Fruit fly (Drosophila melanogaster) whole organism, embryonic: ENCODE measurements around the gene CG32121.

Experiments used
- Abd-B ChIP-seq: fragments of 200-800 bp; sonication (Bioruptor generic); optimal IDR thresholded peaks from 2 replicates; lab custom pipeline; 2018; ENCODE audit warnings: missing biosample characterization, mild to moderate bottlenecking, missing genetic modification characterization, moderate library complexity
- CG1024 ChIP-seq: fragments of 200-800 bp; sonication (Bioruptor generic); IDR thresholded peaks from 2 replicates; pipeline ENCODE4 v1.3.6; 2022; ENCODE audit warnings: missing biosample characterization, missing genetic modification characterization
- CG10274 ChIP-seq: fragments of 200-800 bp; sonication (Bioruptor generic); optimal IDR thresholded peaks from 3 replicates; lab custom pipeline; 2017; ENCODE audit warnings: missing biosample characterization, mild to moderate bottlenecking, missing genetic modification characterization
- CG11247 ChIP-seq: fragments of 200-800 bp; sonication (Bioruptor generic); IDR thresholded peaks from 2 replicates; pipeline ENCODE4 v1.3.6; 2022; ENCODE audit warnings: missing biosample characterization, missing genetic modification characterization
- CG11456 ChIP-seq: fragments of 200-800 bp; sonication (Bioruptor generic); IDR thresholded peaks from 3 replicates; pipeline ENCODE4 v1.3.6; 2022; ENCODE audit warnings: missing biosample characterization, missing genetic modification characterization
- CG11723 ChIP-seq: fragments of 200-800 bp; sonication (Bioruptor generic); optimal IDR thresholded peaks from 2 replicates; lab custom pipeline; 2017; ENCODE audit warnings: missing biosample characterization, mild to moderate bottlenecking, missing genetic modification characterization
- CG12071 ChIP-seq: fragments of 200-800 bp; sonication (Bioruptor generic); optimal IDR thresholded peaks from 3 replicates; lab custom pipeline; 2018; ENCODE audit warnings: missing biosample characterization, mild to moderate bottlenecking, missing genetic modification characterization
- CG12104 ChIP-seq: fragments of 200-800 bp; sonication (Bioruptor generic); optimal IDR thresholded peaks from 3 replicates; lab custom pipeline; 2016; ENCODE audit warnings: missing biosample characterization, missing genetic modification characterization
- CG13624 ChIP-seq: fragments of 200-800 bp; sonication (Bioruptor generic); optimal IDR thresholded peaks from 2 replicates; lab custom pipeline; 2016; ENCODE audit warnings: missing biosample characterization, missing genetic modification characterization
- CG14667 ChIP-seq: fragments of 200-800 bp; sonication (Bioruptor generic); IDR thresholded peaks from 2 replicates; pipeline ENCODE4 v1.3.6; 2022; ENCODE audit warnings: missing biosample characterization, missing genetic modification characterization
- CG14710 ChIP-seq: fragments of 200-800 bp; sonication (Bioruptor generic); optimal IDR thresholded peaks from 3 replicates; lab custom pipeline; 2019; ENCODE audit warnings: missing biosample characterization, mild to moderate bottlenecking, missing genetic modification characterization, moderate library complexity
- CG16815 ChIP-seq: fragments of 200-800 bp; sonication (Bioruptor generic); optimal IDR thresholded peaks from 3 replicates; lab custom pipeline; 2017; ENCODE audit warnings: missing biosample characterization, mild to moderate bottlenecking, missing genetic modification characterization
- CG17328 ChIP-seq: fragments of 200-800 bp; sonication (Bioruptor generic); IDR thresholded peaks from 2 replicates; pipeline ENCODE4 v1.3.6; 2022; ENCODE audit warnings: missing biosample characterization, missing genetic modification characterization
- CG31224 ChIP-seq: fragments of 200-800 bp; sonication (Bioruptor generic); IDR thresholded peaks from 2 replicates; pipeline ENCODE4 v1.3.6; 2022; ENCODE audit warnings: missing biosample characterization, missing genetic modification characterization
- CG31441 ChIP-seq: fragments of 200-800 bp; sonication (Bioruptor generic); IDR thresholded peaks from 2 replicates; pipeline ENCODE4 v1.3.6; 2022; ENCODE audit warnings: missing biosample characterization, missing genetic modification characterization
- CG43689 ChIP-seq: fragments of 200-800 bp; sonication (Bioruptor generic); IDR thresholded peaks from 2 replicates; pipeline ENCODE4 v1.3.6; 2022; ENCODE audit warnings: missing biosample characterization, missing genetic modification characterization
- CG4820 ChIP-seq: fragments of 200-800 bp; sonication (Bioruptor generic); optimal IDR thresholded peaks from 3 replicates; lab custom pipeline; 2016; ENCODE audit warnings: missing biosample characterization, missing genetic modification characterization
- CG6791 ChIP-seq: fragments of 200-800 bp; sonication (Bioruptor generic); IDR thresholded peaks from 3 replicates; pipeline ENCODE4 v1.3.6; 2022; ENCODE audit warnings: missing biosample characterization, missing genetic modification characterization; ENCODE audit not compliant: partially characterized antibody
- CG8359 ChIP-seq: fragments of 200-800 bp; sonication (Bioruptor generic); optimal IDR thresholded peaks from 2 replicates; lab custom pipeline; 2017; ENCODE audit warnings: missing biosample characterization, mild to moderate bottlenecking, missing genetic modification characterization, borderline replicate concordance
- Dp ChIP-seq: fragments of 200-800 bp; sonication (Bioruptor generic); optimal IDR thresholded peaks from 2 replicates; lab custom pipeline; 2018; ENCODE audit warnings: missing biosample characterization, mild to moderate bottlenecking, missing genetic modification characterization, moderate library complexity
- Dref ChIP-seq: fragments of 200-800 bp; sonication (Bioruptor generic); IDR thresholded peaks from 2 replicates; pipeline ENCODE4 v1.3.6; 2022; ENCODE audit warnings: missing biosample characterization, missing genetic modification characterization
- E2f2 ChIP-seq: fragments of 200-800 bp; sonication (Bioruptor generic); IDR thresholded peaks from 2 replicates; pipeline ENCODE4 v1.3.6; 2022; ENCODE audit warnings: missing biosample characterization, missing genetic modification characterization
- Ets65A ChIP-seq: fragments of 200-800 bp; sonication (Bioruptor generic); peaks from one replicate; lab custom pipeline; 2016; ENCODE audit warnings: missing biosample characterization, missing genetic modification characterization
- Ets97D ChIP-seq: fragments of 200-800 bp; sonication (Bioruptor generic); optimal IDR thresholded peaks from 3 replicates; lab custom pipeline; 2016; ENCODE audit warnings: missing biosample characterization, missing genetic modification characterization
- Lhr ChIP-seq: fragments of 200-800 bp; sonication (Bioruptor generic); optimal IDR thresholded peaks from 3 replicates; lab custom pipeline; 2017; ENCODE audit warnings: mild to moderate bottlenecking, missing biosample characterization, missing genetic modification reagents, missing genetic modification characterization
- MBD-R2 ChIP-seq: fragments of 200-800 bp; sonication (Bioruptor generic); IDR thresholded peaks from 2 replicates; pipeline ENCODE4 v1.3.6; 2022; ENCODE audit warnings: missing biosample characterization, missing genetic modification characterization
- Mad ChIP-seq: fragments of 200-800 bp; sonication (Bioruptor generic); optimal IDR thresholded peaks from 2 replicates; lab custom pipeline; 2016; ENCODE audit warnings: missing biosample characterization, missing genetic modification characterization
- Nf-YC ChIP-seq: fragments of 200-800 bp; optimal IDR thresholded peaks from 3 replicates; lab custom pipeline; 2019; ENCODE audit warnings: missing biosample characterization, mild to moderate bottlenecking, missing genetic modification characterization, moderate library complexity
- Opbp ChIP-seq: fragments of 200-800 bp; sonication (Bioruptor generic); IDR thresholded peaks from 3 replicates; pipeline ENCODE4 v1.3.6; 2022; ENCODE audit warnings: missing biosample characterization, missing genetic modification characterization; ENCODE audit not compliant: partially characterized antibody
- Optix ChIP-seq: fragments of 200-800 bp; sonication (Bioruptor generic); IDR thresholded peaks from 3 replicates; pipeline ENCODE4 v1.3.6; 2022; ENCODE audit warnings: missing biosample characterization, missing genetic modification characterization
- Trl ChIP-seq, 3 experiments: fragments of >200 bp in 2 of 3; fragments of 200-800 bp in 1 of 3; sonication (Bioruptor generic) in 1 of 3; optimal IDR thresholded peaks; 2 replicates in 1 of 3; 3 replicates in 2 of 3; lab custom pipeline; 2016 to 2017; ENCODE audit warnings: missing biosample characterization in 1 of 3, missing genetic modification characterization in 1 of 3
- amos ChIP-seq: fragments of 200-800 bp; sonication (Bioruptor generic); IDR thresholded peaks from 2 replicates; pipeline ENCODE4 v1.3.6; 2022; ENCODE audit warnings: missing biosample characterization, missing genetic modification characterization; ENCODE audit not compliant: partially characterized antibody
- bowl ChIP-seq: fragments of 200-800 bp; sonication (Bioruptor generic); IDR thresholded peaks from 2 replicates; pipeline ENCODE4 v1.3.6; 2022; ENCODE audit warnings: missing biosample characterization, missing genetic modification characterization
- cg ChIP-seq: fragments of 200-800 bp; sonication (Bioruptor generic); optimal IDR thresholded peaks from 3 replicates; lab custom pipeline; 2019; ENCODE audit warnings: missing biosample characterization, mild to moderate bottlenecking, missing genetic modification characterization, moderate library complexity
- chm ChIP-seq: fragments of 200-800 bp; sonication (Bioruptor generic); IDR thresholded peaks from 2 replicates; pipeline ENCODE4 v1.3.6; 2022; ENCODE audit warnings: missing biosample characterization, missing genetic modification characterization
- ems ChIP-seq: fragments of 200-800 bp; sonication (Bioruptor generic); optimal IDR thresholded peaks from 3 replicates; lab custom pipeline; 2016; ENCODE audit warnings: missing biosample characterization, missing genetic modification characterization
- eve ChIP-seq, 2 experiments: fragments of >200 bp; optimal IDR thresholded peaks; 2 replicates each; lab custom pipeline; 2017; ENCODE audit warnings: missing biosample characterization in 2 of 2, missing genetic modification characterization in 2 of 2
- fu2 ChIP-seq: fragments of 200-800 bp; sonication (Bioruptor generic); optimal IDR thresholded peaks from 2 replicates; lab custom pipeline; 2016; ENCODE audit warnings: missing biosample characterization, missing genetic modification characterization
- gce ChIP-seq: fragments of 200-800 bp; sonication (Bioruptor generic); IDR thresholded peaks from 3 replicates; pipeline ENCODE4 v1.3.6; 2022; ENCODE audit warnings: missing biosample characterization, missing genetic modification characterization
- hth ChIP-seq: fragments of >200 bp; optimal IDR thresholded peaks from 2 replicates; lab custom pipeline; 2017; ENCODE audit warnings: inconsistent platforms
- nau ChIP-seq: fragments of 200-800 bp; sonication (Bioruptor generic); optimal IDR thresholded peaks from 3 replicates; lab custom pipeline; 2017; ENCODE audit warnings: missing biosample characterization, mild to moderate bottlenecking, missing genetic modification characterization, missing genetic modification reagents
- nerfin-2 ChIP-seq: fragments of 200-800 bp; sonication (Bioruptor generic); IDR thresholded peaks from 2 replicates; pipeline ENCODE4 v1.3.6; 2022; ENCODE audit warnings: missing biosample characterization, missing genetic modification characterization; ENCODE audit not compliant: partially characterized antibody
- prd ChIP-seq, 3 experiments: fragments of >200 bp in 2 of 3; fragments of 200-800 bp in 1 of 3; sonication (Bioruptor generic) in 1 of 3; optimal IDR thresholded peaks in 2 of 3; IDR thresholded peaks in 1 of 3; 2 replicates in 2 of 3; 3 replicates in 1 of 3; pipeline versions ENCODE4 v1.3.6 to Lab custom; 2017 to 2022; ENCODE audit warnings: missing biosample characterization in 1 of 3, missing genetic modification characterization in 1 of 3
- pzg ChIP-seq: fragments of 200-800 bp; sonication (Bioruptor generic); optimal IDR thresholded peaks from 3 replicates; lab custom pipeline; 2018; ENCODE audit warnings: missing biosample characterization, mild to moderate bottlenecking, missing genetic modification characterization, moderate library complexity
- ranshi ChIP-seq: fragments of 200-800 bp; sonication (Bioruptor generic); IDR thresholded peaks from 2 replicates; pipeline ENCODE4 v1.3.6; 2022; ENCODE audit warnings: missing biosample characterization, missing genetic modification characterization
- sd ChIP-seq: fragments of 200-800 bp; sonication (Bioruptor generic); optimal IDR thresholded peaks from 3 replicates; lab custom pipeline; 2018; ENCODE audit warnings: missing biosample characterization, mild to moderate bottlenecking, missing genetic modification characterization, moderate library complexity
- ssp ChIP-seq: fragments of 200-800 bp; sonication (Bioruptor generic); IDR thresholded peaks from 2 replicates; pipeline ENCODE4 v1.3.6; 2022; ENCODE audit warnings: missing biosample characterization, missing genetic modification characterization
- stc ChIP-seq: fragments of 200-800 bp; sonication (Bioruptor generic); IDR thresholded peaks from 2 replicates; pipeline ENCODE4 v1.3.6; 2022; ENCODE audit warnings: missing biosample characterization, missing genetic modification characterization
- stwl ChIP-seq: fragments of 200-800 bp; sonication (Bioruptor generic); optimal IDR thresholded peaks from 3 replicates; lab custom pipeline; 2018; ENCODE audit warnings: missing biosample characterization, mild to moderate bottlenecking, missing genetic modification characterization, moderate library complexity
- vvl ChIP-seq: fragments of 200-800 bp; sonication (Bioruptor generic); IDR thresholded peaks from 2 replicates; pipeline ENCODE4 v1.3.6; 2022; ENCODE audit warnings: missing biosample characterization, missing genetic modification characterization
- yki ChIP-seq: fragments of >200 bp; optimal IDR thresholded peaks from 3 replicates; lab custom pipeline; 2018

The CG32121 gene

DNA sequence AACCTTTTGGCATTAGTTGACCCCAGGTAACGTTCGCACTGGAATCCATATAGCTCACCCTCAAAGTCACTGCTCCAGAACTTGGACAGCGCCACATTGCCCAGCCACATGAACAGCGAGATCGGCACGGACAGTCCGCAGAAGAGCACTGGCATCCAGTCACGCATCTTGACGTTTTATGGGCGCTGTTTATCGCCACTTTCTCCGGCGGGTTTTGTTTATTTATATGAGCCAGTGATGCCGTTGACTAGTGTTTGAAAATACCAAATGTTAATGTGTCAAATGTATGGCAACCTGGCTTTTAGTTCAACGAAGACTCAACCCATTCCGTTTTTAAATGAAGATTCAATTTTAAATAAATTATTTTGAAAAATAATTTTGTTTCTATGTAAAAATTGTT lies 34.5 kb downstream of the CG32121 start, which contains the start of gene CG10171 (continued):
- no peak for TF ChIP-seq gce (GFP tag; lab: Robert Waterston, UW)
- TF ChIP-seq CG17328 (GFP tag; lab: Robert Waterston, UW) = no peak
- TF ChIP-seq CG13624 (GFP tag; lab: Kevin White, UChicago) = no peak
- peak; percentile 59 for TF ChIP-seq pzg (GFP tag; lab: Kevin White, UChicago)
- TF ChIP-seq Abd-B = peak; percentile 50
- no peak for TF ChIP-seq CG16815 (GFP tag; lab: Kevin White, UChicago)
- peak; percentile 97 for TF ChIP-seq MBD-R2
- TF ChIP-seq stwl (tag; lab: Kevin White, UChicago) = peak; percentile 85
- no peak for TF ChIP-seq CG1024
- TF ChIP-seq chm (GFP tag; lab: Robert Waterston, UW) = no peak
- TF ChIP-seq CG12071 (GFP tag; lab: Kevin White, UChicago) = no peak
- no peak for TF ChIP-seq bowl (GFP tag; lab: Robert Waterston, UW)
- no peak for TF ChIP-seq hth (lab: Kevin White, UChicago)
- TF ChIP-seq yki = no peak
- TF ChIP-seq Optix = no peak
- no peak for TF ChIP-seq Mad (GFP tag; lab: Kevin White, UChicago)
- TF ChIP-seq eve (GFP tag; optimal IDR thresholded peaks at IDR 0.05; lab: Kevin White, UChicago) = no peak
- TF ChIP-seq CG12104 = no peak
- peak; percentile 53 for TF ChIP-seq Ets97D (GFP tag; lab: Kevin White, UChicago)
- peak; percentile 52 for TF ChIP-seq Lhr (GFP tag; lab: Kevin White, UChicago)
- no peak for TF ChIP-seq fu2 (GFP tag; lab: Kevin White, UChicago)
- no peak for TF ChIP-seq cg (GFP tag; lab: Kevin White, UChicago)
- TF ChIP-seq vvl = peak; percentile 53
- peak; percentile 80 for TF ChIP-seq E2f2 (GFP tag; lab: Robert Waterston, UW)
- no peak for TF ChIP-seq nerfin-2 (GFP tag; lab: Robert Waterston, UW)
- TF ChIP-seq CG43689 (GFP tag; lab: Robert Waterston, UW) = no peak
- peak; percentile 69 for TF ChIP-seq Opbp (GFP tag; lab: Robert Waterston, UW)
- peak; percentile 44 for TF ChIP-seq CG14710 (tag; lab: Kevin White, UChicago)
- TF ChIP-seq sd = no peak
- no peak for TF ChIP-seq ems (GFP tag; lab: Kevin White, UChicago)
- no peak for TF ChIP-seq Trl (optimal IDR thresholded peaks at IDR 0.05; lab: Kevin White, UChicago)
- TF ChIP-seq Trl (GFP tag; optimal IDR thresholded peaks at IDR 0.05; lab: Kevin White, UChicago) = no peak
- no peak for TF ChIP-seq CG11723 (GFP tag; lab: Kevin White, UChicago)
- TF ChIP-seq Nf-YC (tag; lab: Kevin White, UChicago) = peak; percentile 0
- TF ChIP-seq amos (GFP tag; lab: Robert Waterston, UW) = peak; percentile 35; the same call in 1 of the 2 replicates
- 0 out of 3 replicates have a peak, but pooled peaks have one; percentile 30 for TF ChIP-seq CG6791 (GFP tag; lab: Robert Waterston, UW)
- no peak for TF ChIP-seq CG14667 (GFP tag; lab: Robert Waterston, UW)
- no peak for TF ChIP-seq ranshi
- no peak for TF ChIP-seq Ets65A (GFP tag; lab: Kevin White, UChicago)
- no peak for TF ChIP-seq CG11456 (GFP tag; lab: Robert Waterston, UW)
- TF ChIP-seq Dref (GFP tag; lab: Robert Waterston, UW) = peak; percentile 43; the same call in 1 of the 2 replicates
- no peak for TF ChIP-seq CG8359 (GFP tag; lab: Kevin White, UChicago)
- no peak for TF ChIP-seq prd (optimal IDR thresholded peaks at IDR 0.05; lab: Kevin White, UChicago)
- no peak for TF ChIP-seq prd (GFP tag; IDR thresholded peaks at IDR 0.05; lab: Robert Waterston, UW)
- no peak for TF ChIP-seq CG31441 (GFP tag; lab: Robert Waterston, UW)
- TF ChIP-seq CG11247 = no peak
- no peak for TF ChIP-seq CG4820 (GFP tag; lab: Kevin White, UChicago)
- TF ChIP-seq nau = no peak
- no peak for TF ChIP-seq stc (GFP tag; lab: Robert Waterston, UW)
- TF ChIP-seq ssp (GFP tag; lab: Robert Waterston, UW) = 0 out of 2 replicates have a peak, but pooled peaks have one; percentile 10
- TF ChIP-seq CG31224 (GFP tag; lab: Robert Waterston, UW) = no peak
- no peak for TF ChIP-seq CG10274 (GFP tag; lab: Kevin White, UChicago)
- TF ChIP-seq Dp (GFP tag; lab: Kevin White, UChicago) = peak; percentile 67
